Worm (Caenorhabditis elegans) whole organism, late embryonic: ENCODE data around the gene lurp-4.
"Not testable (repeated sequence)": the region's sequence is repeated elsewhere in the genome, so short reads cannot be mapped to it uniquely, and the experiment has no call there.

ENCODE experiments used
- K09A11.1 ChIP-seq: sonication (generic microtip); optimal IDR thresholded peaks from 2 replicates; lab custom pipeline; 2017; ENCODE audit warnings: antibody characterized with exemption, mild to moderate bottlenecking, missing genetic modification characterization, missing compliant biosample characterization; ENCODE audit not compliant: insufficient read depth
- dmd-4 ChIP-seq: sonication (generic microtip); optimal IDR thresholded peaks from 2 replicates; lab custom pipeline; 2016; ENCODE audit warnings: borderline replicate concordance, missing genetic modification characterization, missing compliant biosample characterization
- lim-6 ChIP-seq: sonication (generic microtip); optimal IDR thresholded peaks from 2 replicates; lab custom pipeline; 2016; ENCODE audit warnings: missing genetic modification characterization, missing compliant biosample characterization
- npax-4 ChIP-seq: sonication (generic microtip); optimal IDR thresholded peaks from 2 replicates; lab custom pipeline; 2016; ENCODE audit warnings: missing genetic modification characterization, missing compliant biosample characterization
- rnt-1 ChIP-seq: sonication (generic microtip); optimal IDR thresholded peaks from 2 replicates; lab custom pipeline; 2016; ENCODE audit warnings: missing genetic modification characterization, missing compliant biosample characterization
- tbx-2 ChIP-seq: sonication (generic microtip); optimal IDR thresholded peaks from 2 replicates; lab custom pipeline; 2016; ENCODE audit warnings: missing genetic modification characterization, missing compliant biosample characterization
- tbx-7 ChIP-seq: sonication (generic microtip); optimal IDR thresholded peaks from 2 replicates; lab custom pipeline; 2016; ENCODE audit warnings: missing genotype, missing genetic modification characterization, missing compliant biosample characterization
- unc-55 ChIP-seq: sonication (generic microtip); optimal IDR thresholded peaks from 2 replicates; lab custom pipeline; 2017; ENCODE audit warnings: missing biosample characterization, missing genetic modification reagents, missing genetic modification characterization
- zip-5 ChIP-seq: sonication (generic microtip); optimal IDR thresholded peaks from 2 replicates; lab custom pipeline; 2016; ENCODE audit warnings: missing genetic modification characterization, missing compliant biosample characterization

DNA sequence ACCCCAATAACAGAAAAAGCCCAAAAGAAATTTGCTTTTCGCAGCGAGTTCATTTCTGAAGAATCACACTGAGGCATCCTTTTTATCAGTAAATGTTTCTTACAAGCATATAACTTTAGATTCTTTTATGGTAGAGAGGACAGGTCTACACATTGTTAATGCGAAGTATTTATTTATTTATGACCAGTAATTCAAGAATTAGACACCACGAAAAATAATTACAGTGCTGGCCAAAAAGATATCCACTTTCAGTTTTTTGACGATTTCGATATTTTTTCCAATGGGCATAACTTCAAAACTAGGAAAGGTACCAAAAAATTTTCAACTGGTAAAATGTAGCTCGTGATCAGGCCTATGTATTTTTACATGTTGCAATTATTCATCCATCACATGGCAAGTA, 42.3 kb downstream of the lurp-4 start, which contains the start of gene clec-225:
- TF ChIP-seq K09A11.1 (tag; lab: Kevin White, UChicago); dmd-4; unc-55; tbx-7; zip-5 (tag; lab: Kevin White, UChicago); npax-4 (tag; lab: Kevin White, UChicago); lim-6 (tag; lab: Kevin White, UChicago); tbx-2 (tag; lab: Kevin White, UChicago); rnt-1: not testable (repeated sequence)
